Fruit fly (Drosophila melanogaster) whole organism, pupa: Measurements from ENCODE around the gene CG31715.
A peak's percentile ranks its signal among the peaks of the same experiment; 100 is the strongest.

Experiments
- CG10348 ChIP-seq: fragments of 200-800 bp; sonication (Bioruptor generic); IDR thresholded peaks from 2 replicates; pipeline ENCODE4 v1.3.6; 2022; ENCODE audit warnings: missing biosample characterization, missing genetic modification characterization
- CG12605 ChIP-seq: fragments of 200-800 bp; sonication (Bioruptor generic); IDR thresholded peaks from 2 replicates; pipeline ENCODE4 v1.3.6; 2022; ENCODE audit warnings: missing biosample characterization, missing genetic modification characterization
- CG13204 ChIP-seq: fragments of 200-800 bp; sonication (Bioruptor generic); optimal IDR thresholded peaks from 2 replicates; lab custom pipeline; 2018; ENCODE audit warnings: missing biosample characterization, mild to moderate bottlenecking, missing genetic modification characterization, moderate library complexity
- CG14655 ChIP-seq: fragments of 200-800 bp; sonication (Bioruptor generic); optimal IDR thresholded peaks from 3 replicates; lab custom pipeline; 2017; ENCODE audit warnings: mild to moderate bottlenecking, missing biosample characterization, missing genetic modification reagents, missing genetic modification characterization
- CG15710 ChIP-seq: fragments of 200-800 bp; sonication (Bioruptor generic); optimal IDR thresholded peaks from 2 replicates; lab custom pipeline; 2018; ENCODE audit warnings: missing biosample characterization, mild to moderate bottlenecking, missing genetic modification characterization, moderate library complexity
- CG17806 ChIP-seq: fragments of 200-800 bp; sonication (Bioruptor generic); optimal IDR thresholded peaks from 2 replicates; lab custom pipeline; 2018; ENCODE audit warnings: missing biosample characterization, mild to moderate bottlenecking, missing genetic modification characterization, moderate library complexity
- CG32121 ChIP-seq: fragments of 200-800 bp; sonication (Bioruptor generic); IDR thresholded peaks from 2 replicates; pipeline ENCODE4 v1.3.6; 2022; ENCODE audit warnings: missing biosample characterization, missing genetic modification characterization
- CG34367 ChIP-seq: fragments of 200-800 bp; sonication (Bioruptor generic); optimal IDR thresholded peaks from 2 replicates; lab custom pipeline; 2018; ENCODE audit warnings: missing biosample characterization, mild to moderate bottlenecking, missing genetic modification characterization
- CG4496 ChIP-seq: fragments of 200-800 bp; sonication (Bioruptor generic); IDR thresholded peaks from 3 replicates; pipeline ENCODE4 v1.3.6; 2022; ENCODE audit warnings: missing biosample characterization, missing genetic modification characterization
- CG8159 ChIP-seq: fragments of 200-800 bp; sonication (Bioruptor generic); optimal IDR thresholded peaks from 3 replicates; lab custom pipeline; 2018; ENCODE audit warnings: missing biosample characterization, mild to moderate bottlenecking, missing genetic modification characterization, moderate library complexity
- CG8301 ChIP-seq: fragments of 200-800 bp; sonication (Bioruptor generic); optimal IDR thresholded peaks from 2 replicates; lab custom pipeline; 2018; ENCODE audit warnings: missing biosample characterization, mild to moderate bottlenecking, missing genetic modification characterization
- CG9948 ChIP-seq: fragments of 200-800 bp; sonication (Bioruptor generic); optimal IDR thresholded peaks from 2 replicates; lab custom pipeline; 2018; ENCODE audit warnings: missing biosample characterization, mild to moderate bottlenecking, missing genetic modification characterization, moderate library complexity
- D1 ChIP-seq: fragments of 200-800 bp; sonication (Bioruptor generic); optimal IDR thresholded peaks from 2 replicates; lab custom pipeline; 2018; ENCODE audit warnings: missing biosample characterization, mild to moderate bottlenecking, missing genetic modification characterization, moderate library complexity
- EcR ChIP-seq: fragments of 200-800 bp; sonication (Bioruptor generic); optimal IDR thresholded peaks from 3 replicates; lab custom pipeline; 2019; ENCODE audit warnings: missing biosample characterization, missing genetic modification characterization, mild to moderate bottlenecking, moderate library complexity, missing genetic modification reagents
- Ets98B ChIP-seq: fragments of 200-800 bp; sonication (Bioruptor generic); IDR thresholded peaks from 2 replicates; pipeline ENCODE4 v1.3.6; 2022; ENCODE audit warnings: missing biosample characterization, missing genetic modification characterization
- Pif1A ChIP-seq: fragments of 200-800 bp; sonication (Bioruptor generic); optimal IDR thresholded peaks from 3 replicates; lab custom pipeline; 2016; ENCODE audit warnings: missing biosample characterization, missing genetic modification characterization
- Pif1B ChIP-seq: fragments of 200-800 bp; sonication (Bioruptor generic); optimal IDR thresholded peaks from 3 replicates; lab custom pipeline; 2016; ENCODE audit warnings: missing biosample characterization, missing genetic modification characterization
- Snoo ChIP-seq: fragments of 200-800 bp; sonication (Bioruptor generic); optimal IDR thresholded peaks from 3 replicates; lab custom pipeline; 2017; ENCODE audit warnings: missing biosample characterization, mild to moderate bottlenecking, missing genetic modification characterization, inconsistent platforms
- fd96Ca ChIP-seq: fragments of 200-800 bp; sonication (Bioruptor generic); IDR thresholded peaks from 3 replicates; pipeline ENCODE4 v1.3.6; 2022; ENCODE audit warnings: missing biosample characterization, missing genetic modification characterization
- gl ChIP-seq: fragments of 200-800 bp; sonication (Bioruptor generic); optimal IDR thresholded peaks from 2 replicates; lab custom pipeline; 2018; ENCODE audit warnings: missing biosample characterization, mild to moderate bottlenecking, missing genetic modification characterization
- rn ChIP-seq: fragments of 200-800 bp; sonication (Bioruptor generic); IDR thresholded peaks from 2 replicates; pipeline ENCODE4 v1.3.6; 2022; ENCODE audit warnings: missing biosample characterization, missing genetic modification characterization

The CG31715 gene

dm6 chr2L:10339212-10339721, 2.1 kb upstream of the CG31715 start, which contains the start of gene SamDC:
Gene SamDC, plus strand, starts transcription at chr2L:10339457.
- TF ChIP-seq CG34367 (tag; lab: Kevin White, UChicago) (no peak), CG15710 (tag; lab: Kevin White, UChicago) (peak; percentile 36), Pif1A (peak; percentile 19), CG8159 (tag; lab: Kevin White, UChicago) (peak; percentile 39), CG12605 (GFP tag; lab: Robert Waterston, UW) (0 out of 2 replicates have a peak, but pooled peaks have one; percentile 23), CG32121 (GFP tag; lab: Robert Waterston, UW) (peak; percentile 11; the same call in 1 of the 2 replicates), Ets98B (GFP tag; lab: Robert Waterston, UW) (peak; percentile 36; the same call in 1 of the 2 replicates), Snoo (tag; lab: Kevin White, UChicago) (peak; percentile 25), D1 (tag; lab: Kevin White, UChicago) (no peak), fd96Ca (GFP tag; lab: Robert Waterston, UW) (no peak), CG13204 (GFP tag; lab: Kevin White, UChicago) (no peak), CG9948 (peak; percentile 3), CG8301 (no peak)
- TF ChIP-seq, all 21 proteins: peak for 8

- TF ChIP-seq gl (tag; lab: Kevin White, UChicago) (no peak), CG8301 (no peak)
- TF ChIP-seq, all 21 proteins: peak for 0
These were observed 1.6 kb upstream of the CG31715 start for dm6 chr2L:10339841-10340240.

dm6 chr2L:10342471-10342870, 1.1 kb downstream of the CG31715 start, which contains the start of gene Sps2:
Gene Sps2, plus strand, starts transcription at chr2L:10342594.
- TF ChIP-seq CG4496 (GFP tag; lab: Robert Waterston, UW) (no peak), CG15710 (tag; lab: Kevin White, UChicago) (no peak), gl (tag; lab: Kevin White, UChicago) (no peak), fd96Ca (GFP tag; lab: Robert Waterston, UW) (no peak), D1 (tag; lab: Kevin White, UChicago) (no peak), CG8301 (no peak), CG10348 (GFP tag; lab: Robert Waterston, UW) (no peak), CG8159 (tag; lab: Kevin White, UChicago) (no peak), Pif1A (no peak), CG34367 (tag; lab: Kevin White, UChicago) (no peak), Snoo (tag; lab: Kevin White, UChicago) (no peak), rn (no peak), CG14655 (no peak), EcR (no peak), Pif1B (GFP tag; lab: Kevin White, UChicago) (no peak), CG12605 (GFP tag; lab: Robert Waterston, UW) (no peak), CG9948 (no peak), CG32121 (GFP tag; lab: Robert Waterston, UW) (no peak)

- no peak for TF ChIP-seq CG14655
- TF ChIP-seq, all 21 proteins: peak for 0
These were observed 2.7 kb downstream of the CG31715 start, which contains the start of gene Frmd5 for dm6 chr2L:10344029-10344606. Gene Frmd5, plus strand, starts transcription at chr2L:10344442.

- TF ChIP-seq CG10348 (GFP tag; lab: Robert Waterston, UW) (no peak), CG9948 (no peak), CG17806 (no peak), CG8159 (tag; lab: Kevin White, UChicago) (no peak), Pif1A (no peak)
These were observed 9.7 kb downstream of the CG31715 start for dm6 chr2L:10351130-10351529.

- no peak for TF ChIP-seq CG8159 (tag; lab: Kevin White, UChicago)
- no peak for TF ChIP-seq CG32121 (GFP tag; lab: Robert Waterston, UW)
- TF ChIP-seq Ets98B (GFP tag; lab: Robert Waterston, UW), result no peak
These were observed 12.5 kb downstream of the CG31715 start, which contains the start of gene CG34367 for dm6 chr2L:10353871-10354270. Gene CG34367, minus strand, starts transcription at chr2L:10353905.

- TF ChIP-seq CG17806 (peak; percentile 26), Snoo (tag; lab: Kevin White, UChicago) (peak; percentile 42), CG34367 (tag; lab: Kevin White, UChicago) (peak; percentile 49), CG15710 (tag; lab: Kevin White, UChicago) (peak; percentile 51), CG9948 (no peak), CG14655 (no peak)
These were observed 15.1 kb downstream of the CG31715 start, which contains the start of the genes CtsL4 and ClpP for dm6 chr2L:10356508-10356907. Gene CtsL4, minus strand, starts transcription at chr2L:10356597. Gene ClpP, plus strand, starts transcription at chr2L:10356795.
